Worm (Caenorhabditis elegans) whole organism, L2 larva: Measurements from ENCODE around the gene W01A11.7.

Experiments
- Y55F3AM.14 ChIP-seq: fragments of 200-800 bp; sonication (Bioruptor generic); optimal IDR thresholded peaks from 2 replicates; lab custom pipeline; 2018; ENCODE audit warnings: mild to moderate bottlenecking, missing genetic modification characterization, missing compliant biosample characterization
- aly-2 ChIP-seq: fragments of 150-350 bp; optimal IDR thresholded peaks from 2 replicates; lab custom pipeline; 2014; ENCODE audit warnings: missing biosample characterization, missing genetic modification characterization
- blmp-1 ChIP-seq: sonication (generic microtip); optimal IDR thresholded peaks from 2 replicates; lab custom pipeline; 2017; ENCODE audit warnings: missing genetic modification characterization, mild to moderate bottlenecking, missing compliant biosample characterization, antibody characterized with exemption, moderate library complexity; ENCODE audit not compliant: insufficient read depth
- ceh-16 ChIP-seq: fragments of 150-350 bp; optimal IDR thresholded peaks from 2 replicates; lab custom pipeline; 2014; ENCODE audit warnings: missing biosample characterization, missing genetic modification characterization
- ceh-82 ChIP-seq: fragments of 150-350 bp; optimal IDR thresholded peaks from 2 replicates; lab custom pipeline; 2014; ENCODE audit warnings: missing biosample characterization, missing genetic modification characterization
- crh-2 ChIP-seq: sonication (generic microtip); optimal IDR thresholded peaks from 2 replicates; lab custom pipeline; 2017; ENCODE audit warnings: missing biosample characterization, missing genetic modification characterization
- egl-27 ChIP-seq: sonication (generic microtip); optimal IDR thresholded peaks from 3 replicates; lab custom pipeline; 2017; ENCODE audit warnings: missing biosample characterization, missing genetic modification reagents, missing genetic modification characterization
- elt-1 ChIP-seq: fragments of 150-350 bp; optimal IDR thresholded peaks from 2 replicates; lab custom pipeline; 2014; ENCODE audit warnings: missing biosample characterization, missing genetic modification characterization
- elt-3 ChIP-seq: sonication (generic microtip); optimal IDR thresholded peaks from 2 replicates; lab custom pipeline; 2017; ENCODE audit warnings: missing biosample characterization, missing genetic modification characterization
- fos-1 ChIP-seq: fragments of 150-350 bp; optimal IDR thresholded peaks from 2 replicates; lab custom pipeline; 2014; ENCODE audit warnings: missing biosample characterization, missing genetic modification characterization
- lin-11 ChIP-seq: fragments of 150-350 bp; sonication (generic microtip); optimal IDR thresholded peaks from 2 replicates; lab custom pipeline; 2014; ENCODE audit warnings: missing biosample characterization, missing genetic modification characterization, inconsistent platforms, mixed read lengths
- lin-13 ChIP-seq: fragments of 150-350 bp; optimal IDR thresholded peaks from 2 replicates; lab custom pipeline; 2014; ENCODE audit warnings: missing biosample characterization, missing genetic modification reagents, missing genetic modification characterization
- lin-39 ChIP-seq: fragments of 150-350 bp; optimal IDR thresholded peaks from 2 replicates; lab custom pipeline; 2014; ENCODE audit warnings: missing biosample characterization, missing genetic modification reagents, missing genetic modification characterization
- mab-5 ChIP-seq: fragments of 150-350 bp; optimal IDR thresholded peaks from 2 replicates; lab custom pipeline; 2014; ENCODE audit warnings: missing biosample characterization, missing genetic modification characterization
- mdl-1 ChIP-seq, 2 experiments: fragments of 150-350 bp in 1 of 2; sonication (generic microtip) in 1 of 2; optimal IDR thresholded peaks; 2 replicates each; lab custom pipeline; 2017; ENCODE audit warnings: missing biosample characterization in 2 of 2, missing genetic modification characterization in 2 of 2
- nhr-10 ChIP-seq: sonication (generic microtip); optimal IDR thresholded peaks from 2 replicates; lab custom pipeline; 2017; ENCODE audit warnings: missing biosample characterization, missing genetic modification characterization
- nhr-11 ChIP-seq: fragments of 150-350 bp; optimal IDR thresholded peaks from 2 replicates; lab custom pipeline; 2014; ENCODE audit warnings: missing biosample characterization, missing genetic modification characterization
- nhr-12 ChIP-seq: fragments of 150-350 bp; optimal IDR thresholded peaks from 2 replicates; lab custom pipeline; 2014; ENCODE audit warnings: missing biosample characterization, missing genetic modification characterization
- nhr-129 ChIP-seq: fragments of 150-350 bp; optimal IDR thresholded peaks from 2 replicates; lab custom pipeline; 2014; ENCODE audit warnings: missing biosample characterization, missing genetic modification characterization
- nhr-21 ChIP-seq: fragments of 150-350 bp; optimal IDR thresholded peaks from 2 replicates; lab custom pipeline; 2014; ENCODE audit warnings: missing biosample characterization, missing genetic modification characterization
- nhr-23 ChIP-seq: fragments of 150-350 bp; optimal IDR thresholded peaks from 2 replicates; lab custom pipeline; 2014; ENCODE audit warnings: missing biosample characterization, missing genetic modification reagents, missing genetic modification characterization
- nhr-237 ChIP-seq: fragments of 150-350 bp; optimal IDR thresholded peaks from 2 replicates; lab custom pipeline; 2014; ENCODE audit warnings: missing biosample characterization, missing genetic modification characterization
- nhr-25 ChIP-seq: fragments of 150-350 bp; sonication (generic microtip); optimal IDR thresholded peaks from 3 replicates; lab custom pipeline; 2014; ENCODE audit warnings: missing biosample characterization, missing genetic modification characterization
- nhr-77 ChIP-seq: fragments of 150-350 bp; optimal IDR thresholded peaks from 2 replicates; lab custom pipeline; 2014; ENCODE audit warnings: missing biosample characterization, missing genetic modification characterization
- sem-4 ChIP-seq: fragments of 150-350 bp; optimal IDR thresholded peaks from 2 replicates; lab custom pipeline; 2014; ENCODE audit warnings: missing biosample characterization, missing genetic modification reagents, missing genetic modification characterization
- skn-1 ChIP-seq: sonication (generic microtip); optimal IDR thresholded peaks from 2 replicates; lab custom pipeline; 2017; ENCODE audit warnings: missing biosample characterization, missing genetic modification characterization
- sma-3 ChIP-seq: sonication (generic microtip); optimal IDR thresholded peaks from 2 replicates; lab custom pipeline; 2016; ENCODE audit warnings: missing genetic modification reagents, missing genetic modification characterization, missing compliant biosample characterization
- sma-9 ChIP-seq, 2 experiments: fragments of 150-350 bp in 1 of 2; sonication (generic microtip) in 1 of 2; optimal IDR thresholded peaks; 2 replicates each; lab custom pipeline; 2014 to 2016; ENCODE audit warnings: missing genetic modification characterization in 2 of 2, mild to moderate bottlenecking in 1 of 2, missing biosample characterization in 1 of 2, missing compliant biosample characterization in 1 of 2, missing genetic modification reagents in 1 of 2, moderate library complexity in 1 of 2
- snpc-4 ChIP-seq: fragments of 150-350 bp; optimal IDR thresholded peaks from 2 replicates; lab custom pipeline; 2014; ENCODE audit warnings: missing biosample characterization, missing genetic modification characterization
- unc-39 ChIP-seq: fragments of 150-350 bp; optimal IDR thresholded peaks from 2 replicates; lab custom pipeline; 2014; ENCODE audit warnings: missing biosample characterization, missing genetic modification characterization
- unc-55 ChIP-seq: fragments of 150-350 bp; sonication (generic microtip); optimal IDR thresholded peaks from 3 replicates; lab custom pipeline; 2014; ENCODE audit warnings: missing biosample characterization, missing genetic modification reagents, missing genetic modification characterization
- unc-62 ChIP-seq: fragments of 150-350 bp; optimal IDR thresholded peaks from 2 replicates; lab custom pipeline; 2014; ENCODE audit warnings: missing biosample characterization, missing genetic modification reagents, missing genetic modification characterization
- zag-1 ChIP-seq: fragments of 150-350 bp; optimal IDR thresholded peaks from 2 replicates; lab custom pipeline; 2014; ENCODE audit warnings: missing biosample characterization, missing genetic modification characterization
- ztf-1 ChIP-seq: fragments of 200-800 bp; sonication (Bioruptor generic); conservative IDR thresholded peaks from 2 replicates; pipeline ENCODE4 v1.3.6; 2022; ENCODE audit warnings: missing genetic modification characterization, missing compliant biosample characterization
- ztf-11 ChIP-seq: sonication (generic microtip); optimal IDR thresholded peaks from 2 replicates; lab custom pipeline; 2017; ENCODE audit warnings: missing biosample characterization, missing genetic modification characterization

The W01A11.7 gene

ce11 chrV:6549148-6549547, 44.0 kb upstream of the W01A11.7 start, which contains the start of gene K04A8.20:
Gene K04A8.20, plus strand, starts transcription at chrV:6549448.
- TF ChIP-seq nhr-21 (tag; lab: Kevin White, UChicago) (no peak), nhr-129 (tag; lab: Kevin White, UChicago) (no peak), nhr-237 (tag; lab: Kevin White, UChicago) (no peak), lin-13 (GFP tag; lab: Kevin White, UChicago) (no peak), zag-1 (tag; lab: Kevin White, UChicago) (no peak), nhr-11 (no peak), nhr-77 (tag; lab: Kevin White, UChicago) (no peak), sem-4 (tag; lab: Kevin White, UChicago) (no peak), lin-39 (tag; lab: Kevin White, UChicago) (no peak), elt-1 (tag; lab: Kevin White, UChicago) (no peak), nhr-25 (tag; lab: Kevin White, UChicago) (no peak), ceh-82 (tag; lab: Kevin White, UChicago) (no peak), mab-5 (tag; lab: Kevin White, UChicago) (no peak), ceh-16 (no peak)

DNA sequence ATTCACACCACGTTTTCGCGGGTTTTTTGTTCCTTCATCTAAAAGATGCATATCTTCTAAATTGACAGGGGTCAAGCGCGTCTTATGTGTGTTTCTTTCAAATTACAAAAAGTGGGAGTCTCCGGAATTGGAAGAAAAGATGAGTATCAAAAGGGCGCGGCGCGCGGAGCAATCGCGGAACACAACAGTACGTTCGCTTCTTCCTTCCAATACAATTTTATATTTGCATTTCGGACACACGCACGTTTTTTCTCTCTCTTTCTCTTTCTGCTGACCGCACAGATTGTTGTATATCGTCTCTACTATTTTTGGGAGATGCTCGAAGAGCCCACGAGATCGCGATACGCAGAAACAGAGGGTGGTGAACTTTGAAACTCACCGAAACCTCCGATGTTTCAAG, 43.1 kb upstream of the W01A11.7 start:
- TF ChIP-seq nhr-21 (tag; lab: Kevin White, UChicago): no peak
- no peak for TF ChIP-seq sma-3
- TF ChIP-seq nhr-23 (tag; lab: Kevin White, UChicago): no peak
- TF ChIP-seq sma-9 (GFP tag; optimal IDR thresholded peaks at IDR 0.05; lab: Kevin White, UChicago): no peak
- TF ChIP-seq sma-9 (tag; optimal IDR thresholded peaks at IDR 0.05; lab: Kevin White, UChicago): no peak
- no peak for TF ChIP-seq ztf-11
- TF ChIP-seq elt-3 (tag; lab: Kevin White, UChicago): no peak
- TF ChIP-seq nhr-10: no peak
- TF ChIP-seq unc-62 (GFP tag; lab: Kevin White, UChicago): no peak
- TF ChIP-seq nhr-237 (tag; lab: Kevin White, UChicago): no peak

DNA sequence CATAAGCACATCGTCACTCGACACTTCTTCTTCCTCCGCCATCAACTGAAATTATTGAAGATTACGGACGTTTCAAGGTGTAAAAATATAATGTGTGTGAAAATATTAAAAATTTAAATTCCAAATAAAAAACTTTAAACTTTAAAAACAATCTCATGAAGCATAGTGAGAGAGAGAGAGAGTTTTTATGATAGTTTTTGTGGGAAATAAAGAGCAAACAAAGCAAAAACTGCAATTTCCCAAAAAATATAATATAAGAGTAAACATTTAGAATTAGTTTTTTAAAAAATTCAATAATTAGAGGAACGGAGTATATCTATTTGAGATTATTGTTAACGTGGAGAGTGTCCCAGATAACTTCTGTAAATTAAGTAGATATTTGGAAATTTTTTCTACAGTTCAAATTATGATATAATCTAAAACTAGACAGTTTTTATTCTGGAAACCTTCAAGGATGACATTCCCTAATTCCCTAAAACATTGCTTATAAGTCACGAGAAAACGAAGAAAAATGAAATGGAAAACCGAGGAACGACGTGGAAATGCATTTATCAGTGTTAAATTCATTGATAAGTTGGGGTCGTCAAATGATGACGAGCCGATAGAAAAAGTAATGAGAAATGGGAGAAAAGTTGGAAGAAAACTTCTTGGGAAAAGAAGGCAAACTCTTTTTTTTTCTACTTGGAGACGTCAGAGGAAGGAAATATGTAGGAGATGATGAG, 41.4 kb upstream of the W01A11.7 start, which contains the start of gene dre-1:
Gene dre-1, minus strand, starts transcription at position 51 of the 722 bp plus-strand sequence.
- TF ChIP-seq crh-2 (tag; lab: Kevin White, UChicago) (peak; percentile 6), fos-1 (tag; lab: Kevin White, UChicago) (peak; percentile 82), nhr-21 (tag; lab: Kevin White, UChicago) (no peak), unc-55 (GFP tag; lab: Kevin White, UChicago) (peak; percentile 8)

- no peak for TF ChIP-seq skn-1 (tag; lab: Kevin White, UChicago)
- TF ChIP-seq ztf-1: no peak
- peak; percentile 8 for TF ChIP-seq fos-1 (tag; lab: Kevin White, UChicago)
- TF ChIP-seq ceh-16: no peak
- TF ChIP-seq lin-39 (tag; lab: Kevin White, UChicago): no peak
- no peak for TF ChIP-seq egl-27 (tag; lab: Kevin White, UChicago)
- TF ChIP-seq nhr-129 (tag; lab: Kevin White, UChicago): no peak
- no peak for TF ChIP-seq nhr-77 (tag; lab: Kevin White, UChicago)
- TF ChIP-seq nhr-11: no peak
- no peak for TF ChIP-seq nhr-25 (tag; lab: Kevin White, UChicago)
- TF ChIP-seq sma-9 (GFP tag; optimal IDR thresholded peaks at IDR 0.05; lab: Kevin White, UChicago): peak; percentile 30
- TF ChIP-seq sma-9 (tag; optimal IDR thresholded peaks at IDR 0.05; lab: Kevin White, UChicago): no peak
- TF ChIP-seq blmp-1 (tag; lab: Kevin White, UChicago): no peak
- no peak for TF ChIP-seq lin-11
- no peak for TF ChIP-seq zag-1 (tag; lab: Kevin White, UChicago)
- TF ChIP-seq snpc-4 (tag; lab: Kevin White, UChicago): no peak
- no peak for TF ChIP-seq nhr-10
- no peak for TF ChIP-seq aly-2 (tag; lab: Kevin White, UChicago)
- peak; percentile 4 for TF ChIP-seq sma-3
- no peak for TF ChIP-seq mdl-1 (tag; optimal IDR thresholded peaks at IDR 0.05; lab: Kevin White, UChicago)
- TF ChIP-seq Y55F3AM.14 (GFP tag; lab: Kevin White, UChicago): no peak
- TF ChIP-seq unc-39 (tag; lab: Kevin White, UChicago): no peak
- no peak for TF ChIP-seq nhr-237 (tag; lab: Kevin White, UChicago)
- TF ChIP-seq crh-2 (tag; lab: Kevin White, UChicago): no peak
- TF ChIP-seq nhr-12: no peak
Observed at ce11 chrV:6544999-6545398, 39.8 kb upstream of the W01A11.7 start.
